Worm (Caenorhabditis elegans) whole organism, L1 larva: ENCODE data around the gene ZK154.1.

Source experiments
- C04F5.9 ChIP-seq: sonication (generic microtip); optimal IDR thresholded peaks from 2 replicates; lab custom pipeline; 2016; ENCODE audit warnings: missing genetic modification characterization, missing compliant biosample characterization
- C16A3.4 ChIP-seq: fragments of 150-350 bp; optimal IDR thresholded peaks from 2 replicates; lab custom pipeline; 2014; ENCODE audit warnings: missing biosample characterization, missing genetic modification characterization
- C34B4.2 ChIP-seq: sonication (generic microtip); optimal IDR thresholded peaks from 2 replicates; lab custom pipeline; 2017; ENCODE audit warnings: mild to moderate bottlenecking, missing genetic modification characterization, missing compliant biosample characterization
- F16B12.6 ChIP-seq: fragments of 150-350 bp; optimal IDR thresholded peaks from 2 replicates; lab custom pipeline; 2014; ENCODE audit warnings: missing biosample characterization, missing genetic modification characterization
- ama-1 ChIP-seq: fragments of 150-350 bp; optimal IDR thresholded peaks from 2 replicates; lab custom pipeline; 2014
- ceh-63 ChIP-seq: fragments of 200-800 bp; sonication (Bioruptor generic); optimal IDR thresholded peaks from 2 replicates; lab custom pipeline; 2018; ENCODE audit warnings: mild to moderate bottlenecking, missing genetic modification characterization, missing compliant biosample characterization
- ceh-88 ChIP-seq: fragments of 200-800 bp; sonication (Bioruptor generic); IDR thresholded peaks from 2 replicates; pipeline ENCODE4 v1.3.6; 2022; ENCODE audit warnings: missing genetic modification characterization, missing compliant biosample characterization
- ces-1 ChIP-seq: fragments of 150-350 bp; optimal IDR thresholded peaks from 2 replicates; lab custom pipeline; 2014; ENCODE audit warnings: missing biosample characterization, missing genetic modification reagents, missing genetic modification characterization
- dpl-1 ChIP-seq, 3 experiments: fragments of 150-350 bp in 2 of 3; sonication (generic microtip) in 1 of 3; optimal IDR thresholded peaks; 2 replicates each; lab custom pipeline; 2014 to 2017; ENCODE audit warnings: missing biosample characterization in 3 of 3, missing genetic modification characterization in 3 of 3, missing genetic modification reagents in 3 of 3
- dsc-1 ChIP-seq: sonication (generic microtip); optimal IDR thresholded peaks from 2 replicates; lab custom pipeline; 2016; ENCODE audit warnings: mild to moderate bottlenecking, missing genetic modification characterization, missing compliant biosample characterization
- efl-1 ChIP-seq, 4 experiments: fragments of 150-350 bp; optimal IDR thresholded peaks in 3 of 4; peaks in 1 of 4; 1 replicate in 1 of 4; 2 replicates in 3 of 4; lab custom pipeline; 2014; ENCODE audit warnings: missing biosample characterization in 2 of 4, missing genetic modification characterization in 2 of 4, missing genetic modification reagents in 2 of 4
- egl-13 ChIP-seq: sonication (generic microtip); optimal IDR thresholded peaks from 2 replicates; lab custom pipeline; 2016; ENCODE audit warnings: missing genotype, missing genetic modification reagents, missing genetic modification characterization, missing compliant biosample characterization
- egl-27 ChIP-seq, 2 experiments: fragments of 150-350 bp in 1 of 2; sonication (generic microtip); optimal IDR thresholded peaks; 3 replicates each; lab custom pipeline; 2017 to 2018; ENCODE audit warnings: missing biosample characterization in 2 of 2, missing genetic modification characterization in 2 of 2, missing genetic modification reagents in 2 of 2
- ets-5 ChIP-seq: fragments of 200-800 bp; sonication (Bioruptor generic); IDR thresholded peaks from 2 replicates; pipeline ENCODE4 v1.3.6; 2022; ENCODE audit warnings: missing genetic modification characterization, missing compliant biosample characterization
- fkh-10 ChIP-seq: sonication (generic microtip); optimal IDR thresholded peaks from 2 replicates; lab custom pipeline; 2017; ENCODE audit warnings: missing biosample characterization, missing genetic modification reagents, missing genetic modification characterization
- fkh-8 ChIP-seq: sonication (generic microtip); optimal IDR thresholded peaks from 2 replicates; lab custom pipeline; 2016; ENCODE audit warnings: mild to moderate bottlenecking, missing genetic modification characterization, missing compliant biosample characterization
- grh-1 ChIP-seq: fragments of 200-800 bp; sonication (Bioruptor generic); IDR thresholded peaks from 2 replicates; pipeline ENCODE4 v1.3.6; 2022; ENCODE audit warnings: missing genetic modification reagents, missing genetic modification characterization, missing compliant biosample characterization
- hlh-17 ChIP-seq: fragments of 200-800 bp; sonication (Bioruptor generic); optimal IDR thresholded peaks from 2 replicates; lab custom pipeline; 2018; ENCODE audit warnings: missing genetic modification characterization, mild to moderate bottlenecking, missing compliant biosample characterization, moderate library complexity, borderline replicate concordance
- hlh-4 ChIP-seq: sonication (generic microtip); optimal IDR thresholded peaks from 2 replicates; lab custom pipeline; 2016; ENCODE audit warnings: mild to moderate bottlenecking, missing genetic modification characterization, missing compliant biosample characterization
- isw-1 ChIP-seq: fragments of 200-800 bp; sonication (Bioruptor generic); IDR thresholded peaks from 2 replicates; pipeline ENCODE4 v1.3.6; 2022; ENCODE audit warnings: missing genetic modification characterization, missing compliant biosample characterization
- jun-1 ChIP-seq: fragments of 150-350 bp; optimal IDR thresholded peaks from 2 replicates; lab custom pipeline; 2014; ENCODE audit warnings: missing biosample characterization, missing genetic modification reagents, missing genetic modification characterization
- lin-13 ChIP-seq: fragments of 150-350 bp; optimal IDR thresholded peaks from 2 replicates; lab custom pipeline; 2014; ENCODE audit warnings: missing biosample characterization, missing genetic modification reagents, missing genetic modification characterization
- lin-14 ChIP-seq: fragments of 200-800 bp; sonication (Bioruptor generic); optimal IDR thresholded peaks from 2 replicates; lab custom pipeline; 2018; ENCODE audit warnings: mild to moderate bottlenecking, missing genetic modification characterization, moderate library complexity, missing compliant biosample characterization
- lin-15B ChIP-seq: fragments of 150-350 bp; sonication (generic microtip); optimal IDR thresholded peaks from 3 replicates; lab custom pipeline; 2014; ENCODE audit warnings: missing biosample characterization, missing genetic modification characterization
- lin-35 ChIP-seq, 2 experiments: fragments of 150-350 bp; optimal IDR thresholded peaks; 2 replicates each; lab custom pipeline; 2014; ENCODE audit warnings: missing biosample characterization in 2 of 2, missing genetic modification characterization in 2 of 2, missing genetic modification reagents in 2 of 2
- lin-39 ChIP-seq: fragments of 150-350 bp; optimal IDR thresholded peaks from 2 replicates; lab custom pipeline; 2014; ENCODE audit warnings: missing biosample characterization, missing genetic modification reagents, missing genetic modification characterization
- lsy-2 ChIP-seq, 2 experiments: fragments of 150-350 bp; optimal IDR thresholded peaks; 2 replicates each; lab custom pipeline; 2014; ENCODE audit warnings: missing biosample characterization in 2 of 2, missing genetic modification characterization in 2 of 2
- mab-9 ChIP-seq: fragments of 200-800 bp; sonication (Bioruptor generic); IDR thresholded peaks from 2 replicates; pipeline ENCODE4 v1.3.6; 2022; ENCODE audit warnings: missing genetic modification reagents, missing genetic modification characterization, missing compliant biosample characterization
- mdl-1 ChIP-seq, 2 experiments: fragments of 150-350 bp; optimal IDR thresholded peaks; 2 replicates each; lab custom pipeline; 2014 to 2017; ENCODE audit warnings: missing biosample characterization in 2 of 2, missing genetic modification characterization in 2 of 2, inconsistent platforms in 1 of 2
- mep-1 ChIP-seq: fragments of 150-350 bp; optimal IDR thresholded peaks from 2 replicates; lab custom pipeline; 2014; ENCODE audit warnings: missing biosample characterization, missing genetic modification characterization
- nhr-11 ChIP-seq: fragments of 150-350 bp; optimal IDR thresholded peaks from 2 replicates; lab custom pipeline; 2014; ENCODE audit warnings: missing biosample characterization, missing genetic modification characterization
- nhr-12 ChIP-seq: sonication (generic microtip); optimal IDR thresholded peaks from 2 replicates; lab custom pipeline; 2017; ENCODE audit warnings: missing biosample characterization, missing genetic modification characterization
- nhr-20 ChIP-seq: sonication (generic microtip); optimal IDR thresholded peaks from 2 replicates; lab custom pipeline; 2016; ENCODE audit warnings: mild to moderate bottlenecking, missing genetic modification characterization, missing compliant biosample characterization
- nhr-237 ChIP-seq: fragments of 150-350 bp; optimal IDR thresholded peaks from 2 replicates; lab custom pipeline; 2014; ENCODE audit warnings: missing biosample characterization, missing genetic modification characterization
- nhr-47 ChIP-seq: sonication (generic microtip); optimal IDR thresholded peaks from 2 replicates; lab custom pipeline; 2016; ENCODE audit warnings: mild to moderate bottlenecking, missing genetic modification characterization, moderate library complexity, missing compliant biosample characterization
- nhr-71 ChIP-seq: sonication (generic microtip); optimal IDR thresholded peaks from 2 replicates; lab custom pipeline; 2016; ENCODE audit warnings: mild to moderate bottlenecking, missing genetic modification characterization, moderate library complexity, missing compliant biosample characterization
- nhr-76 ChIP-seq: sonication (generic microtip); optimal IDR thresholded peaks from 2 replicates; lab custom pipeline; 2017; ENCODE audit warnings: missing biosample characterization, missing genetic modification characterization
- nhr-77 ChIP-seq: fragments of 150-350 bp; optimal IDR thresholded peaks from 2 replicates; lab custom pipeline; 2014; ENCODE audit warnings: missing biosample characterization, missing genetic modification characterization
- rnt-1 ChIP-seq: sonication (generic microtip); optimal IDR thresholded peaks from 2 replicates; lab custom pipeline; 2016; ENCODE audit warnings: mild to moderate bottlenecking, missing genetic modification characterization, moderate library complexity, missing compliant biosample characterization
- skn-1 ChIP-seq: fragments of 150-350 bp; optimal IDR thresholded peaks from 2 replicates; lab custom pipeline; 2014; ENCODE audit warnings: missing biosample characterization, missing genetic modification characterization
- snu-23 ChIP-seq: sonication (generic microtip); optimal IDR thresholded peaks from 2 replicates; lab custom pipeline; 2016; ENCODE audit warnings: missing genetic modification characterization, missing compliant biosample characterization
- sup-37 ChIP-seq: fragments of 200-800 bp; sonication (Bioruptor generic); optimal IDR thresholded peaks from 2 replicates; lab custom pipeline; 2018; ENCODE audit warnings: mild to moderate bottlenecking, missing genetic modification characterization, missing compliant biosample characterization
- swsn-7 ChIP-seq: sonication (generic microtip); optimal IDR thresholded peaks from 2 replicates; lab custom pipeline; 2016; ENCODE audit warnings: missing genetic modification characterization, missing compliant biosample characterization
- tbx-2 ChIP-seq: sonication (generic microtip); optimal IDR thresholded peaks from 2 replicates; lab custom pipeline; 2016; ENCODE audit warnings: missing genetic modification characterization, missing compliant biosample characterization
- tlp-1 ChIP-seq: fragments of 150-350 bp; optimal IDR thresholded peaks from 2 replicates; lab custom pipeline; 2014; ENCODE audit warnings: missing biosample characterization, missing genetic modification characterization
- unc-30 ChIP-seq: sonication (generic microtip); optimal IDR thresholded peaks from 2 replicates; lab custom pipeline; 2017; ENCODE audit warnings: missing biosample characterization, missing genetic modification characterization
- unc-98 ChIP-seq: fragments of 200-800 bp; sonication (Bioruptor generic); IDR thresholded peaks from 2 replicates; pipeline ENCODE4 v1.3.6; 2022; ENCODE audit warnings: missing genetic modification characterization, missing compliant biosample characterization
- vab-15 ChIP-seq: sonication (generic microtip); optimal IDR thresholded peaks from 2 replicates; lab custom pipeline; 2017; ENCODE audit warnings: missing genotype, mild to moderate bottlenecking, missing genetic modification characterization, missing compliant biosample characterization
- zag-1 ChIP-seq: fragments of 150-350 bp; optimal IDR thresholded peaks from 2 replicates; lab custom pipeline; 2014; ENCODE audit warnings: missing biosample characterization, missing genetic modification characterization
- zip-4 ChIP-seq: fragments of 200-800 bp; sonication (Bioruptor generic); optimal IDR thresholded peaks from 2 replicates; lab custom pipeline; 2018; ENCODE audit warnings: mild to moderate bottlenecking, missing genetic modification characterization, moderate library complexity, missing compliant biosample characterization
- ztf-11 ChIP-seq, 2 experiments: sonication (generic microtip); optimal IDR thresholded peaks; 2 replicates each; lab custom pipeline; 2016 to 2017; ENCODE audit warnings: missing genetic modification characterization in 2 of 2, missing biosample characterization in 1 of 2, missing compliant biosample characterization in 1 of 2

Gene ZK154.1

DNA sequence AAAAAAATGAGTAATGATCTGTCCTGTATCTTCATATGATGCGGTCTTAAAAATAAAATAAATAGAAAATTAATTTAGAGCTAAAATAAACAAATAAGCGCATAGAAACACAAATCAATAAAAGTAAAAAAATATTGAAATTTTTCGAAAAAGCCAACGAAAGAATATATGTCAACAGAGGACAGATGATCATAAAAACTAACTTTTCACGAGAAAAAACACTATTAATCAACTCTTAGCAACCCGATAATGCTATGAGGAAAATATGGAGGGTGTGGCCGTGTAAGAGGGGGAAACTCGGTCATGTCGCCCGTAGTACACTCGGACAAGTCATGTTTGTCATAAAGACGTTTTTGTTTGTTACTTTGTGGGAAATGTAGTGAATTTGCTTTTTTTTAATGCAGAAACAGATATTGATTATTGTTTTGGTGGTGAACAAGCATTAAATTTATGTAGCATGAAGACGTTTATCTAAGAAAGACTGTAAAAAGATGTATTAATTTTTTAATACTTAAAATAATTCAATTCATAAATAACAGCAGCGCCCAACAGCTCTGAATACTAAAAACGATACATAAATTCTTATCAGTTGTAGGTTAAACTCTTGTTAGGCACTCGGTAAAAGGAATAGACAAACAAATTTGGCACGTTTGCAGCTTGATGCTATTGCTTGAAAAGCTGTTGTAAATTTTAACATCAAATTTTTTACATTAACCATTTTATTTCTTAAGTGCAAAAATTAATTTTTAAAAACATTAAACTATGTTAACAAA is 19.1 kb downstream of the ZK154.1 start, which contains the start of gene adm-4 (continued):
- TF ChIP-seq C34B4.2 (tag; lab: Kevin White, UChicago): no peak
- TF ChIP-seq egl-13: peak; percentile 54
- no peak for TF ChIP-seq ces-1
- peak; percentile 62 for TF ChIP-seq nhr-20 (tag; lab: Kevin White, UChicago)
- TF ChIP-seq swsn-7 (tag; lab: Kevin White, UChicago): peak; percentile 58
- peak; percentile 64 for TF ChIP-seq tbx-2 (tag; lab: Kevin White, UChicago)
- peak; percentile 49; the same call in 1 of the 2 replicates for TF ChIP-seq unc-98
- TF ChIP-seq mdl-1 (tag; optimal IDR thresholded peaks at IDR 0.05; lab: Kevin White, UChicago): peak in 1 of 2 experiments; percentile 38
- peak; percentile 61 for TF ChIP-seq lin-14 (GFP tag; lab: Kevin White, UChicago)
- TF ChIP-seq ama-1 (lab: Kevin White, UChicago): no peak
- TF ChIP-seq C16A3.4: peak; percentile 8
- TF ChIP-seq vab-15 (tag; lab: Kevin White, UChicago): no peak
- peak; percentile 39 for TF ChIP-seq mep-1 (tag; lab: Kevin White, UChicago)
- no peak for TF ChIP-seq zip-4 (GFP tag; lab: Kevin White, UChicago)
- TF ChIP-seq F16B12.6 (tag; lab: Kevin White, UChicago): no peak
- no peak for TF ChIP-seq nhr-77 (tag; lab: Kevin White, UChicago)
- TF ChIP-seq mab-9: no peak
- TF ChIP-seq jun-1 (tag; lab: Kevin White, UChicago): no peak
- TF ChIP-seq ceh-63: no peak
- peak; percentile 3 to 25 (median 25) for TF ChIP-seq dpl-1 (GFP tag; optimal IDR thresholded peaks at IDR 0.05; lab: Kevin White, UChicago)
- peak; percentile 41 for TF ChIP-seq dsc-1 (tag; lab: Kevin White, UChicago)
- no peak for TF ChIP-seq lin-39
- no peak for TF ChIP-seq lin-15B
- no peak for TF ChIP-seq unc-30 (tag; lab: Kevin White, UChicago)
- peak; percentile 63 for TF ChIP-seq fkh-8 (tag; lab: Kevin White, UChicago)
- TF ChIP-seq egl-27 (tag; optimal IDR thresholded peaks at IDR 0.05; lab: Kevin White, UChicago): no peak
- peak; percentile 72 for TF ChIP-seq nhr-47 (tag; lab: Kevin White, UChicago)
- TF ChIP-seq snu-23: peak; percentile 70
- TF ChIP-seq tlp-1 (tag; lab: Kevin White, UChicago): no peak
- TF ChIP-seq efl-1 (optimal IDR thresholded peaks at IDR 0.05; lab: Kevin White, UChicago): peak; percentile 24 to 28
- TF ChIP-seq efl-1 (GFP tag; optimal IDR thresholded peaks at IDR 0.05 in 1 of 2; lab: Kevin White, UChicago): peak; percentile 43 to 67
- TF ChIP-seq lsy-2 (tag; optimal IDR thresholded peaks at IDR 0.05; lab: Kevin White, UChicago): peak in 1 of 2 experiments; percentile 54
- TF ChIP-seq fkh-10 (GFP tag; lab: Kevin White, UChicago): no peak
- TF ChIP-seq hlh-4 (tag; lab: Kevin White, UChicago): no peak
- TF ChIP-seq hlh-17: no peak
- no peak for TF ChIP-seq ceh-88
- TF ChIP-seq nhr-237 (tag; lab: Kevin White, UChicago): no peak
- TF ChIP-seq rnt-1 (tag; lab: Kevin White, UChicago): peak; percentile 95
- peak in 1 of 2 experiments; percentile 1 for TF ChIP-seq lin-35 (GFP tag; optimal IDR thresholded peaks at IDR 0.05; lab: Kevin White, UChicago)
- TF ChIP-seq ets-5: no peak
- no peak for TF ChIP-seq lin-13
- peak in 1 of 2 experiments; percentile 67 for TF ChIP-seq ztf-11 (tag; optimal IDR thresholded peaks at IDR 0.05; lab: Kevin White, UChicago)
- no peak for TF ChIP-seq nhr-11 (tag; lab: Kevin White, UChicago)
- TF ChIP-seq nhr-71 (tag; lab: Kevin White, UChicago): peak; percentile 74
- TF ChIP-seq C04F5.9 (tag; lab: Kevin White, UChicago): no peak
- TF ChIP-seq skn-1 (tag; lab: Kevin White, UChicago): no peak
- TF ChIP-seq nhr-76 (tag; lab: Kevin White, UChicago): no peak
- no peak for TF ChIP-seq zag-1
- no peak for TF ChIP-seq grh-1
- TF ChIP-seq sup-37 (GFP tag; lab: Kevin White, UChicago): no peak
- TF ChIP-seq isw-1 (GFP tag; lab: Robert Waterston, UW): peak; percentile 24; the same call in 1 of the 2 replicates
- no peak for TF ChIP-seq nhr-12 (tag; lab: Kevin White, UChicago)
